Fruit fly (Drosophila melanogaster) Kc167 (cell line): ENCODE data around the gene CHES-1-like.

Experiments
- Sin3A ChIP-seq: fragments of >200 bp; optimal IDR thresholded peaks from 2 replicates; lab custom pipeline; 2018; ENCODE audit warnings: missing external identifiers
- ttk ChIP-seq: sonication (Bioruptor generic); optimal IDR thresholded peaks from 2 replicates; lab custom pipeline; 2017; ENCODE audit warnings: missing external identifiers

DNA sequence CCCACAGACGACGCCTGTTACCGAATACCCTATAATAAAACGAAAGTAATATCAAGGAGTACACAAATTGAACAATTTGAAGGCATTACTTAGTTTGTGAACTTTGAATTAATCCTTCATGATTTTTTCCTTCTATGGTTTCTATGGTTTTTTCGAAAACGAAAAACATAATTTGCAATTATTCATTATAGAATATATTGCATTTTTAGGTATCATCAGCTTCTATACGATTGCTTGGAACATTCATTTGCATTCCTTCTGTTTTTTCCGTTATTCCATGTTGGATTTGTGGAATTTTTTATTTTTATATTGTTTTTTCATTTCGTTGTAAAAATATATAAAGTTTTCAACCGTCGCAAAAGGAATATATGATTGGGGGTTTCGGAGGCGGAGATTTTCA is 6.2 kb upstream of the CHES-1-like start:
- TF ChIP-seq Sin3A (lab: Kevin White, UChicago) (no peak), ttk (no peak)
